Fruit fly (Drosophila melanogaster) whole organism, embryonic: ENCODE results near the gene glu.
A peak's percentile ranks its signal among the peaks of the same experiment; 100 is the strongest.

Experiments
- Atf6 ChIP-seq: fragments of 200-800 bp; sonication (Bioruptor generic); IDR thresholded peaks from 2 replicates; pipeline ENCODE4 v1.3.6; 2022; ENCODE audit warnings: missing biosample characterization, missing genetic modification characterization
- BtbVII ChIP-seq: fragments of 200-800 bp; sonication (Bioruptor generic); optimal IDR thresholded peaks from 3 replicates; lab custom pipeline; 2017; ENCODE audit warnings: missing biosample characterization, mild to moderate bottlenecking, missing genetic modification characterization
- CG10267 ChIP-seq: fragments of 200-800 bp; sonication (Bioruptor generic); optimal IDR thresholded peaks from 2 replicates; lab custom pipeline; 2018; ENCODE audit warnings: missing biosample characterization, mild to moderate bottlenecking, missing genetic modification characterization, moderate library complexity
- CG11723 ChIP-seq: fragments of 200-800 bp; sonication (Bioruptor generic); optimal IDR thresholded peaks from 2 replicates; lab custom pipeline; 2017; ENCODE audit warnings: missing biosample characterization, mild to moderate bottlenecking, missing genetic modification characterization
- CG12659 ChIP-seq: fragments of 200-800 bp; sonication (Bioruptor generic); optimal IDR thresholded peaks from 3 replicates; lab custom pipeline; 2017; ENCODE audit warnings: mild to moderate bottlenecking, missing biosample characterization, missing genetic modification reagents, missing genetic modification characterization
- CG13123 ChIP-seq: fragments of 200-800 bp; sonication (Bioruptor generic); optimal IDR thresholded peaks from 2 replicates; lab custom pipeline; 2016; ENCODE audit warnings: missing biosample characterization, missing genetic modification characterization
- CG13624 ChIP-seq: fragments of 200-800 bp; sonication (Bioruptor generic); optimal IDR thresholded peaks from 2 replicates; lab custom pipeline; 2016; ENCODE audit warnings: missing biosample characterization, missing genetic modification characterization
- CG14667 ChIP-seq: fragments of 200-800 bp; sonication (Bioruptor generic); IDR thresholded peaks from 2 replicates; pipeline ENCODE4 v1.3.6; 2022; ENCODE audit warnings: missing biosample characterization, missing genetic modification characterization
- CG14710 ChIP-seq: fragments of 200-800 bp; sonication (Bioruptor generic); optimal IDR thresholded peaks from 3 replicates; lab custom pipeline; 2019; ENCODE audit warnings: missing biosample characterization, mild to moderate bottlenecking, missing genetic modification characterization, moderate library complexity
- CG15479 ChIP-seq: fragments of 200-800 bp; sonication (Bioruptor generic); optimal IDR thresholded peaks from 3 replicates; lab custom pipeline; 2019; ENCODE audit warnings: missing biosample characterization, mild to moderate bottlenecking, missing genetic modification characterization, moderate library complexity
- CG17361 ChIP-seq: fragments of 200-800 bp; sonication (Bioruptor generic); IDR thresholded peaks from 3 replicates; pipeline ENCODE4 v1.3.6; 2022; ENCODE audit warnings: missing biosample characterization, missing genetic modification characterization
- CG17829 ChIP-seq: fragments of 200-800 bp; optimal IDR thresholded peaks from 2 replicates; lab custom pipeline; 2019; ENCODE audit warnings: missing biosample characterization, mild to moderate bottlenecking, missing genetic modification characterization, moderate library complexity
- CG2199 ChIP-seq: fragments of 200-800 bp; sonication (Bioruptor generic); IDR thresholded peaks from 3 replicates; pipeline ENCODE4 v1.3.6; 2022; ENCODE audit warnings: missing biosample characterization, missing genetic modification characterization
- CG2202 ChIP-seq: fragments of 200-800 bp; sonication (Bioruptor generic); optimal IDR thresholded peaks from 2 replicates; lab custom pipeline; 2018; ENCODE audit warnings: missing biosample characterization, mild to moderate bottlenecking, missing genetic modification characterization
- CG33557 ChIP-seq: fragments of 200-800 bp; sonication (Bioruptor generic); optimal IDR thresholded peaks from 2 replicates; lab custom pipeline; 2019; ENCODE audit warnings: missing biosample characterization, mild to moderate bottlenecking, missing genetic modification characterization, moderate library complexity
- CG4328 ChIP-seq: fragments of 200-800 bp; sonication (Bioruptor generic); optimal IDR thresholded peaks from 3 replicates; lab custom pipeline; 2017; ENCODE audit warnings: missing biosample characterization, missing genetic modification reagents, missing genetic modification characterization
- CG4360 ChIP-seq: fragments of 200-800 bp; sonication (Bioruptor generic); IDR thresholded peaks from 2 replicates; pipeline ENCODE4 v1.3.6; 2022; ENCODE audit warnings: missing biosample characterization, missing genetic modification characterization
- CG6683 ChIP-seq: fragments of 200-800 bp; sonication (Bioruptor generic); optimal IDR thresholded peaks from 2 replicates; lab custom pipeline; 2017; ENCODE audit warnings: missing biosample characterization, mild to moderate bottlenecking, missing genetic modification characterization, missing genetic modification reagents
- CG7372 ChIP-seq: fragments of 200-800 bp; sonication (Bioruptor generic); IDR thresholded peaks from 2 replicates; pipeline ENCODE4 v1.3.6; 2022; ENCODE audit warnings: missing biosample characterization, missing genetic modification characterization
- CG7928 ChIP-seq: fragments of 200-800 bp; sonication (Bioruptor generic); optimal IDR thresholded peaks from 2 replicates; lab custom pipeline; 2017; ENCODE audit warnings: missing biosample characterization, mild to moderate bottlenecking, missing genetic modification characterization
- CG8089 ChIP-seq: fragments of 200-800 bp; sonication (Bioruptor generic); optimal IDR thresholded peaks from 3 replicates; lab custom pipeline; 2016; ENCODE audit warnings: missing biosample characterization, missing genetic modification characterization
- CG8290 ChIP-seq, 3 experiments: fragments of 200-800 bp; sonication (Bioruptor generic); optimal IDR thresholded peaks; 2 replicates each; lab custom pipeline; 2016 to 2019; ENCODE audit warnings: missing biosample characterization in 3 of 3, missing genetic modification characterization in 3 of 3, mild to moderate bottlenecking in 2 of 3, moderate library complexity in 1 of 3
- CG9932 ChIP-seq: fragments of 200-800 bp; sonication (Bioruptor generic); IDR thresholded peaks from 2 replicates; pipeline ENCODE4 v1.3.6; 2022; ENCODE audit warnings: missing biosample characterization, missing genetic modification characterization
- CrebB ChIP-seq: fragments of 200-800 bp; sonication (Bioruptor generic); optimal IDR thresholded peaks from 3 replicates; lab custom pipeline; 2018; ENCODE audit warnings: missing biosample characterization, mild to moderate bottlenecking, missing genetic modification characterization
- Dbx ChIP-seq: fragments of 200-800 bp; sonication (Bioruptor generic); IDR thresholded peaks from 3 replicates; pipeline ENCODE4 v1.3.6; 2022; ENCODE audit warnings: missing biosample characterization, missing genetic modification characterization
- Dek ChIP-seq: fragments of 200-800 bp; sonication (Bioruptor generic); optimal IDR thresholded peaks from 3 replicates; lab custom pipeline; 2019; ENCODE audit warnings: missing biosample characterization, mild to moderate bottlenecking, missing genetic modification characterization, moderate library complexity
- Dfd ChIP-seq, 2 experiments: fragments of >200 bp; optimal IDR thresholded peaks; 2 replicates each; lab custom pipeline; 2017; ENCODE audit warnings: missing biosample characterization in 2 of 2, missing genetic modification characterization in 2 of 2
- Fer3 ChIP-seq: fragments of 200-800 bp; sonication (Bioruptor generic); optimal IDR thresholded peaks from 2 replicates; lab custom pipeline; 2018; ENCODE audit warnings: missing biosample characterization, mild to moderate bottlenecking, missing genetic modification characterization, moderate library complexity
- H15 ChIP-seq: fragments of 200-800 bp; sonication (Bioruptor generic); IDR thresholded peaks from 3 replicates; pipeline ENCODE4 v1.3.6; 2022; ENCODE audit warnings: missing biosample characterization, missing genetic modification characterization
- HLH4C ChIP-seq: fragments of 200-800 bp; sonication (Bioruptor generic); IDR thresholded peaks from 3 replicates; pipeline ENCODE4 v1.3.6; 2022; ENCODE audit warnings: missing biosample characterization, missing genetic modification characterization; ENCODE audit not compliant: partially characterized antibody
- Hey ChIP-seq: fragments of 200-800 bp; sonication (Bioruptor generic); optimal IDR thresholded peaks from 3 replicates; lab custom pipeline; 2018; ENCODE audit warnings: missing biosample characterization, mild to moderate bottlenecking, missing genetic modification characterization
- NFAT ChIP-seq: fragments of 200-800 bp; sonication (Bioruptor generic); IDR thresholded peaks from 2 replicates; pipeline ENCODE4 v1.3.6; 2022; ENCODE audit warnings: missing biosample characterization, missing genetic modification characterization
- Sry-β ChIP-seq: fragments of 200-800 bp; sonication (Bioruptor generic); optimal IDR thresholded peaks from 2 replicates; lab custom pipeline; 2018; ENCODE audit warnings: missing biosample characterization, mild to moderate bottlenecking, missing genetic modification characterization, moderate library complexity
- Vsx1 ChIP-seq: fragments of 200-800 bp; sonication (Bioruptor generic); optimal IDR thresholded peaks from 2 replicates; lab custom pipeline; 2017; ENCODE audit warnings: missing biosample characterization, mild to moderate bottlenecking, missing genetic modification characterization, missing genetic modification reagents
- al ChIP-seq: fragments of 200-800 bp; sonication (Bioruptor generic); IDR thresholded peaks from 2 replicates; pipeline ENCODE4 v1.3.6; 2022; ENCODE audit warnings: missing biosample characterization, missing genetic modification characterization
- amos ChIP-seq: fragments of 200-800 bp; sonication (Bioruptor generic); IDR thresholded peaks from 2 replicates; pipeline ENCODE4 v1.3.6; 2022; ENCODE audit warnings: missing biosample characterization, missing genetic modification characterization; ENCODE audit not compliant: partially characterized antibody
- ap ChIP-seq: fragments of 200-800 bp; sonication (Bioruptor generic); IDR thresholded peaks from 2 replicates; pipeline ENCODE4 v1.3.6; 2022; ENCODE audit warnings: missing biosample characterization, missing genetic modification characterization
- br ChIP-seq: fragments of >200 bp; optimal IDR thresholded peaks from 2 replicates; lab custom pipeline; 2017
- croc ChIP-seq: fragments of 200-800 bp; sonication (Bioruptor generic); conservative IDR thresholded peaks from 3 replicates; pipeline ENCODE4 v1.3.6; 2022; ENCODE audit warnings: missing biosample characterization, missing genetic modification characterization
- cwo ChIP-seq: fragments of 200-800 bp; sonication (Bioruptor generic); optimal IDR thresholded peaks from 3 replicates; lab custom pipeline; 2017; ENCODE audit warnings: missing biosample characterization, missing genetic modification characterization, mild to moderate bottlenecking, moderate library complexity, missing genetic modification reagents
- dan ChIP-seq: fragments of 200-800 bp; sonication (Bioruptor generic); IDR thresholded peaks from 2 replicates; pipeline ENCODE4 v1.3.6; 2022; ENCODE audit warnings: missing biosample characterization, missing genetic modification characterization
- h ChIP-seq: fragments of >200 bp; optimal IDR thresholded peaks from 2 replicates; lab custom pipeline; 2017
- jigr1 ChIP-seq: fragments of 200-800 bp; sonication (Bioruptor generic); IDR thresholded peaks from 3 replicates; pipeline ENCODE4 v1.3.6; 2022; ENCODE audit warnings: missing biosample characterization, missing genetic modification characterization
- maf-S ChIP-seq: fragments of 200-800 bp; sonication (Bioruptor generic); optimal IDR thresholded peaks from 2 replicates; lab custom pipeline; 2016; ENCODE audit warnings: missing biosample characterization, missing genetic modification characterization
- pnt ChIP-seq: fragments of 200-800 bp; sonication (Bioruptor generic); optimal IDR thresholded peaks from 3 replicates; lab custom pipeline; 2016; ENCODE audit warnings: missing biosample characterization, missing genetic modification characterization
- rib ChIP-seq: fragments of 200-800 bp; sonication (Bioruptor generic); IDR thresholded peaks from 2 replicates; pipeline ENCODE4 v1.3.6; 2022; ENCODE audit warnings: missing biosample characterization, missing genetic modification characterization
- sima ChIP-seq: fragments of 200-800 bp; sonication (Bioruptor generic); optimal IDR thresholded peaks from 2 replicates; lab custom pipeline; 2016; ENCODE audit warnings: missing biosample characterization, missing genetic modification characterization
- sob ChIP-seq: fragments of 200-800 bp; sonication (Bioruptor generic); IDR thresholded peaks from 2 replicates; pipeline ENCODE4 v1.3.6; 2022; ENCODE audit warnings: missing biosample characterization, missing genetic modification characterization
- wdn ChIP-seq: fragments of 200-800 bp; sonication (Bioruptor generic); IDR thresholded peaks from 2 replicates; pipeline ENCODE4 v1.3.6; 2022; ENCODE audit warnings: missing biosample characterization, missing genetic modification characterization
- wek ChIP-seq: fragments of 200-800 bp; sonication (Bioruptor generic); optimal IDR thresholded peaks from 3 replicates; lab custom pipeline; 2018; ENCODE audit warnings: missing biosample characterization, mild to moderate bottlenecking, missing genetic modification characterization, moderate library complexity
- zen ChIP-seq: fragments of 200-800 bp; sonication (Bioruptor generic); optimal IDR thresholded peaks from 3 replicates; lab custom pipeline; 2018; ENCODE audit warnings: missing biosample characterization, mild to moderate bottlenecking, missing genetic modification characterization, moderate library complexity
- zen2 ChIP-seq: fragments of 200-800 bp; sonication (Bioruptor generic); IDR thresholded peaks from 3 replicates; pipeline ENCODE4 v1.3.6; 2022; ENCODE audit warnings: missing biosample characterization, missing genetic modification characterization; ENCODE audit not compliant: partially characterized antibody

Gene glu

DNA sequence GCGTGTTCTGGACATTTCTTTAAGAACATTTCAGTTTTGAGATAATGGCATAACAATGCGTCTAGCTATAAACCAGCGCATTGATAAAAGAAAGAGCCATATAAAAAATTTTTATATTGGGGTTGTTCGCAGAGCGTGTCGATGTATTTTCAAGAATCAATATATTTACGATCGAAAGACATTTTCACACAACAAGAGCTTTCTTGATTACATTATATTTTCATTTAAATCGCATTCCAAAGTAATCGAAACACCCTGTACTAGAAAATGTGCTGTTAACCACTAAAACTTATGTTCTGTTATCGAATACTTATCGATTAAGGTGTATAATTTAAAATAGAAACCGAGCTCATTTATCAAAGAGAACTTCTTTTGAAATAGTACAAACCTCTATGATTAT, 34.4 kb downstream of the glu start (continued):
- TF ChIP-seq BtbVII, result no peak
- TF ChIP-seq CG8290 (GFP tag; optimal IDR thresholded peaks at IDR 0.05; lab: Kevin White, UChicago), result no peak
- peak in 1 of 2 experiments; percentile 47 for TF ChIP-seq CG8290 (tag; optimal IDR thresholded peaks at IDR 0.05; lab: Kevin White, UChicago)
- TF ChIP-seq Sry-β (GFP tag; lab: Kevin White, UChicago), result no peak
- TF ChIP-seq CG10267, result no peak
- no peak for TF ChIP-seq CG17829 (tag; lab: Kevin White, UChicago)
- TF ChIP-seq cwo (GFP tag; lab: Kevin White, UChicago), result no peak
- no peak for TF ChIP-seq CG2202
- TF ChIP-seq ap (GFP tag; lab: Robert Waterston, UW), result no peak
- TF ChIP-seq CG14667 (GFP tag; lab: Robert Waterston, UW), result no peak
- no peak for TF ChIP-seq CG4328
- TF ChIP-seq CG14710 (tag; lab: Kevin White, UChicago), result no peak
- TF ChIP-seq NFAT, result no peak
- no peak for TF ChIP-seq zen (tag; lab: Kevin White, UChicago)
- no peak for TF ChIP-seq br (lab: Kevin White, UChicago)
- peak; percentile 13 for TF ChIP-seq CG8089 (GFP tag; lab: Kevin White, UChicago)
- no peak for TF ChIP-seq Vsx1
- no peak for TF ChIP-seq CG17361 (GFP tag; lab: Robert Waterston, UW)
- no peak for TF ChIP-seq H15 (GFP tag; lab: Robert Waterston, UW)
- TF ChIP-seq CG12659 (GFP tag; lab: Kevin White, UChicago), result peak; percentile 59
- no peak for TF ChIP-seq pnt (GFP tag; lab: Kevin White, UChicago)
- no peak for TF ChIP-seq CG15479 (GFP tag; lab: Kevin White, UChicago)
- peak; percentile 49; the same call in 1 of the 3 replicates for TF ChIP-seq Dbx
- no peak for TF ChIP-seq Dfd (GFP tag; optimal IDR thresholded peaks at IDR 0.05; lab: Kevin White, UChicago)
- no peak for TF ChIP-seq CG4360
- TF ChIP-seq amos (GFP tag; lab: Robert Waterston, UW), result no peak
- no peak for TF ChIP-seq dan (GFP tag; lab: Robert Waterston, UW)
- TF ChIP-seq h, result no peak
- no peak for TF ChIP-seq CG7928 (GFP tag; lab: Kevin White, UChicago)
- TF ChIP-seq wek (GFP tag; lab: Kevin White, UChicago), result no peak
- no peak for TF ChIP-seq wdn
- no peak for TF ChIP-seq CG7372 (GFP tag; lab: Robert Waterston, UW)
- TF ChIP-seq rib (GFP tag; lab: Robert Waterston, UW), result no peak
- peak; percentile 42 for TF ChIP-seq Dek (tag; lab: Kevin White, UChicago)
- TF ChIP-seq maf-S (GFP tag; lab: Kevin White, UChicago), result peak; percentile 44
- TF ChIP-seq Hey (tag; lab: Kevin White, UChicago), result no peak
- no peak for TF ChIP-seq sima (GFP tag; lab: Kevin White, UChicago)
- no peak; the same call in 2 of the 3 replicates for TF ChIP-seq HLH4C (GFP tag; lab: Robert Waterston, UW)
- TF ChIP-seq CG13123 (GFP tag; lab: Kevin White, UChicago), result no peak
- peak; percentile 53 for TF ChIP-seq CG13624 (GFP tag; lab: Kevin White, UChicago)
- no peak; the same call in 1 of the 2 replicates for TF ChIP-seq al
- no peak for TF ChIP-seq jigr1
- TF ChIP-seq CG11723 (GFP tag; lab: Kevin White, UChicago), result no peak
- TF ChIP-seq CG33557, result peak; percentile 1
- no peak for TF ChIP-seq croc
- no peak for TF ChIP-seq zen2 (GFP tag; lab: Robert Waterston, UW)
- peak; percentile 38 for TF ChIP-seq CrebB
- no peak for TF ChIP-seq CG2199 (GFP tag; lab: Robert Waterston, UW)
- peak; percentile 44; the same call in 1 of the 2 replicates for TF ChIP-seq Atf6
- TF ChIP-seq CG9932 (GFP tag; lab: Robert Waterston, UW), result no peak; the same call in 1 of the 2 replicates
- no peak for TF ChIP-seq CG6683
- TF ChIP-seq sob (GFP tag; lab: Robert Waterston, UW), result peak; percentile 55; the same call in 1 of the 2 replicates
- no peak for TF ChIP-seq Fer3
